ENCODE assay signal across 2 fruit fly cellular contexts in genomic region chr3L:1099012-1099411, dm6.
TF ChIP-seq lines count a peak whose summit lies in the region.

No protein-coding gene starts in this region.

- TF ChIP-seq CTCF in whole organism, embryonic (GFP tag; optimal IDR thresholded peaks at IDR 0.05; lab: Kevin White, UChicago): no peak

TF ChIP-seq in whole organism, embryonic, 481 proteins besides CTCF, POLR2A, EP300 and RAD21:
- TF ChIP-seq Gsc (GFP tag; IDR thresholded peaks at IDR 0.05; lab: Robert Waterston, UW) (no peak), CG8290 (GFP tag; optimal IDR thresholded peaks at IDR 0.05; lab: Kevin White, UChicago) (no peak), CG8290 (tag; optimal IDR thresholded peaks at IDR 0.05; lab: Kevin White, UChicago) (no peak), Trl (optimal IDR thresholded peaks at IDR 0.05; lab: Kevin White, UChicago) (peak in 1 of 2 experiments; percentile 24), Trl (GFP tag; optimal IDR thresholded peaks at IDR 0.05; lab: Kevin White, UChicago) (no peak), Hr39 (optimal IDR thresholded peaks at IDR 0.05; lab: Kevin White, UChicago) (peak; percentile 44)

TF ChIP-seq in whole organism, wandering third instar larva, 38 proteins besides CTCF, POLR2A, EP300 and RAD21:
- no peak for TF ChIP-seq Mio (GFP tag; optimal IDR thresholded peaks at IDR 0.05; lab: Kevin White, UChicago)
- TF ChIP-seq Dfd (GFP tag; optimal IDR thresholded peaks at IDR 0.05; lab: Kevin White, UChicago): peak; percentile 94
- TF ChIP-seq Rel (GFP tag; optimal IDR thresholded peaks at IDR 0.05; lab: Kevin White, UChicago): no peak
- no peak for TF ChIP-seq Rel (tag; optimal IDR thresholded peaks at IDR 0.05; lab: Kevin White, UChicago)

Comparison
In these comparisons a context has a peak if more than half of its experiments do, and no peak if none do; other contexts are left out.
1. Of the 10 proteins assayed by ChIP-seq in both whole organism, embryonic and whole organism, wandering third instar larva: peak only in whole organism, embryonic: none; only in whole organism, wandering third instar larva: Dfd; in both: none; in neither: 9.